Worm (Caenorhabditis elegans) whole organism, late embryonic: Measurements from ENCODE around the gene F52B10.3.

Experiments used
- C38D4.7 ChIP-seq: fragments of 200-800 bp; sonication (Bioruptor generic); optimal IDR thresholded peaks from 2 replicates; lab custom pipeline; 2018; ENCODE audit warnings: mild to moderate bottlenecking, missing genetic modification characterization, moderate library complexity, missing compliant biosample characterization
- ceh-30 ChIP-seq: fragments of 150-350 bp; optimal IDR thresholded peaks from 2 replicates; lab custom pipeline; 2014; ENCODE audit warnings: missing biosample characterization, missing genetic modification characterization
- ceh-9 ChIP-seq: sonication (generic microtip); optimal IDR thresholded peaks from 2 replicates; lab custom pipeline; 2016; ENCODE audit warnings: mild to moderate bottlenecking, missing genetic modification characterization, inconsistent platforms, missing compliant biosample characterization
- dve-1 ChIP-seq: sonication (generic microtip); optimal IDR thresholded peaks from 2 replicates; lab custom pipeline; 2017; ENCODE audit warnings: antibody characterized with exemption, mild to moderate bottlenecking, missing genetic modification characterization, missing compliant biosample characterization
- pag-3 ChIP-seq: sonication (generic microtip); optimal IDR thresholded peaks from 2 replicates; lab custom pipeline; 2016; ENCODE audit warnings: missing compliant biosample characterization, missing genetic modification characterization, borderline replicate concordance
- unc-3 ChIP-seq, 2 experiments: fragments of 200-800 bp in 1 of 2; sonication (Bioruptor generic) in 1 of 2; sonication (generic microtip) in 1 of 2; conservative IDR thresholded peaks in 1 of 2; optimal IDR thresholded peaks in 1 of 2; 2 replicates each; pipeline versions ENCODE4 v1.3.6 to Lab custom; 2016 to 2022; ENCODE audit warnings: missing compliant biosample characterization in 2 of 2, missing genetic modification characterization in 2 of 2, missing genetic modification reagents in 1 of 2

ce11 chrX:2925950-2926349, 27.8 kb upstream of the F52B10.3 start:
- TF ChIP-seq dve-1 (tag; lab: Kevin White, UChicago): no peak
- no peak for TF ChIP-seq C38D4.7 (GFP tag; lab: Kevin White, UChicago)
- TF ChIP-seq pag-3 (tag; lab: Kevin White, UChicago): no peak
- no peak for TF ChIP-seq ceh-9 (tag; lab: Kevin White, UChicago)
- TF ChIP-seq unc-3 (GFP tag; conservative IDR thresholded peaks at IDR 0.05; lab: Robert Waterston, UW): no peak
- no peak for TF ChIP-seq unc-3 (tag; optimal IDR thresholded peaks at IDR 0.05; lab: Kevin White, UChicago)
- TF ChIP-seq ceh-30 (tag; lab: Kevin White, UChicago): no peak
